Worm (Caenorhabditis elegans): Measurements from ENCODE around the gene cdh-9.

- TF ChIP-seq him-1 (tag; optimal IDR thresholded peaks at IDR 0.05) (no peak), dao-5 (tag; optimal IDR thresholded peaks at IDR 0.05) (peak; percentile 33), W03F9.2 (tag; optimal IDR thresholded peaks at IDR 0.05) (peak; percentile 47)
Observed at ce11 chrX:16619158-16619557, 24.1 kb downstream of the cdh-9 start.
